Fruit fly (Drosophila melanogaster) whole organism, embryonic: ENCODE results near the gene Pde11.
A peak's percentile ranks its signal among the peaks of the same experiment; 100 is the strongest.

ENCODE experiments used
- CG10147 ChIP-seq: fragments of 200-800 bp; sonication (Bioruptor generic); optimal IDR thresholded peaks from 2 replicates; lab custom pipeline; 2019; ENCODE audit warnings: missing biosample characterization, mild to moderate bottlenecking, missing genetic modification characterization, moderate library complexity
- CG10209 ChIP-seq: fragments of 200-800 bp; sonication (Bioruptor generic); optimal IDR thresholded peaks from 3 replicates; lab custom pipeline; 2017; ENCODE audit warnings: missing biosample characterization, mild to moderate bottlenecking, missing genetic modification characterization, missing genetic modification reagents
- CG10267 ChIP-seq: fragments of 200-800 bp; sonication (Bioruptor generic); optimal IDR thresholded peaks from 2 replicates; lab custom pipeline; 2018; ENCODE audit warnings: missing biosample characterization, mild to moderate bottlenecking, missing genetic modification characterization, moderate library complexity
- CG11504 ChIP-seq: fragments of 200-800 bp; sonication (Bioruptor generic); optimal IDR thresholded peaks from 3 replicates; lab custom pipeline; 2019; ENCODE audit warnings: missing biosample characterization, mild to moderate bottlenecking, missing genetic modification characterization, moderate library complexity
- CG11695 ChIP-seq: fragments of 200-800 bp; sonication (Bioruptor generic); IDR thresholded peaks from 3 replicates; pipeline ENCODE4 v1.3.6; 2022; ENCODE audit warnings: missing biosample characterization, missing genetic modification characterization
- CG12659 ChIP-seq: fragments of 200-800 bp; sonication (Bioruptor generic); optimal IDR thresholded peaks from 3 replicates; lab custom pipeline; 2017; ENCODE audit warnings: mild to moderate bottlenecking, missing biosample characterization, missing genetic modification reagents, missing genetic modification characterization
- CG12769 ChIP-seq: fragments of 200-800 bp; sonication (Bioruptor generic); optimal IDR thresholded peaks from 2 replicates; lab custom pipeline; 2019; ENCODE audit warnings: missing biosample characterization, mild to moderate bottlenecking, missing genetic modification characterization, moderate library complexity
- CG13424 ChIP-seq: fragments of 200-800 bp; sonication (Bioruptor generic); optimal IDR thresholded peaks from 2 replicates; lab custom pipeline; 2019; ENCODE audit warnings: missing biosample characterization, mild to moderate bottlenecking, missing genetic modification characterization, moderate library complexity
- CG15269 ChIP-seq: fragments of 200-800 bp; sonication (Bioruptor generic); optimal IDR thresholded peaks from 2 replicates; lab custom pipeline; 2018; ENCODE audit warnings: missing biosample characterization, mild to moderate bottlenecking, missing genetic modification characterization, moderate library complexity
- CG15514 ChIP-seq: fragments of 200-800 bp; sonication (Bioruptor generic); optimal IDR thresholded peaks from 3 replicates; lab custom pipeline; 2017; ENCODE audit warnings: missing biosample characterization, missing genetic modification characterization, mild to moderate bottlenecking, moderate library complexity, missing genetic modification reagents
- CG1603 ChIP-seq: fragments of 200-800 bp; sonication (Bioruptor generic); optimal IDR thresholded peaks from 2 replicates; lab custom pipeline; 2019; ENCODE audit warnings: missing biosample characterization, mild to moderate bottlenecking, missing genetic modification characterization, moderate library complexity
- CG17359 ChIP-seq: fragments of 200-800 bp; sonication (Bioruptor generic); optimal IDR thresholded peaks from 3 replicates; lab custom pipeline; 2018; ENCODE audit warnings: missing biosample characterization, mild to moderate bottlenecking, missing genetic modification characterization, moderate library complexity
- CG17385 ChIP-seq: fragments of 200-800 bp; sonication (Bioruptor generic); optimal IDR thresholded peaks from 3 replicates; lab custom pipeline; 2018; ENCODE audit warnings: missing biosample characterization, mild to moderate bottlenecking, missing genetic modification characterization
- CG18599 ChIP-seq: fragments of 200-800 bp; sonication (Bioruptor generic); optimal IDR thresholded peaks from 3 replicates; lab custom pipeline; 2017; ENCODE audit warnings: missing biosample characterization, missing genetic modification characterization, mild to moderate bottlenecking, moderate library complexity, missing genetic modification reagents
- CG2199 ChIP-seq: fragments of 200-800 bp; sonication (Bioruptor generic); IDR thresholded peaks from 3 replicates; pipeline ENCODE4 v1.3.6; 2022; ENCODE audit warnings: missing biosample characterization, missing genetic modification characterization
- CG2678 ChIP-seq: fragments of 200-800 bp; sonication (Bioruptor generic); optimal IDR thresholded peaks from 3 replicates; lab custom pipeline; 2019; ENCODE audit warnings: missing biosample characterization, mild to moderate bottlenecking, missing genetic modification characterization, moderate library complexity
- CG31224 ChIP-seq: fragments of 200-800 bp; sonication (Bioruptor generic); IDR thresholded peaks from 2 replicates; pipeline ENCODE4 v1.3.6; 2022; ENCODE audit warnings: missing biosample characterization, missing genetic modification characterization
- CG31441 ChIP-seq: fragments of 200-800 bp; sonication (Bioruptor generic); IDR thresholded peaks from 2 replicates; pipeline ENCODE4 v1.3.6; 2022; ENCODE audit warnings: missing biosample characterization, missing genetic modification characterization
- CG3281 ChIP-seq: fragments of 200-800 bp; sonication (Bioruptor generic); optimal IDR thresholded peaks from 3 replicates; lab custom pipeline; 2017; ENCODE audit warnings: missing biosample characterization, mild to moderate bottlenecking, missing genetic modification characterization
- CG6683 ChIP-seq: fragments of 200-800 bp; sonication (Bioruptor generic); optimal IDR thresholded peaks from 2 replicates; lab custom pipeline; 2017; ENCODE audit warnings: missing biosample characterization, mild to moderate bottlenecking, missing genetic modification characterization, missing genetic modification reagents
- CG6689 ChIP-seq: fragments of 200-800 bp; sonication (Bioruptor generic); IDR thresholded peaks from 2 replicates; pipeline ENCODE4 v1.3.6; 2022; ENCODE audit warnings: missing biosample characterization, missing genetic modification characterization
- CG8924 ChIP-seq: fragments of 200-800 bp; optimal IDR thresholded peaks from 3 replicates; lab custom pipeline; 2019; ENCODE audit warnings: missing biosample characterization, mild to moderate bottlenecking, missing genetic modification characterization, moderate library complexity
- CG9932 ChIP-seq: fragments of 200-800 bp; sonication (Bioruptor generic); IDR thresholded peaks from 2 replicates; pipeline ENCODE4 v1.3.6; 2022; ENCODE audit warnings: missing biosample characterization, missing genetic modification characterization
- Ets65A ChIP-seq: fragments of 200-800 bp; sonication (Bioruptor generic); peaks from one replicate; lab custom pipeline; 2016; ENCODE audit warnings: missing biosample characterization, missing genetic modification characterization
- HLH3B ChIP-seq: fragments of 200-800 bp; sonication (Bioruptor generic); IDR thresholded peaks from 2 replicates; pipeline ENCODE4 v1.3.6; 2022; ENCODE audit warnings: missing biosample characterization, missing genetic modification characterization
- MESR4 ChIP-seq: fragments of 200-800 bp; sonication (Bioruptor generic); optimal IDR thresholded peaks from 2 replicates; lab custom pipeline; 2018; ENCODE audit warnings: missing biosample characterization, mild to moderate bottlenecking, missing genetic modification characterization, moderate library complexity
- Med ChIP-seq: fragments of 200-800 bp; sonication (Bioruptor generic); peaks from one replicate; lab custom pipeline; 2016; ENCODE audit warnings: missing biosample characterization, missing genetic modification characterization, mild to moderate bottlenecking, inconsistent platforms, moderate library complexity
- Oli ChIP-seq: fragments of 200-800 bp; sonication (Bioruptor generic); optimal IDR thresholded peaks from 2 replicates; lab custom pipeline; 2018; ENCODE audit warnings: missing biosample characterization, mild to moderate bottlenecking, missing genetic modification characterization, moderate library complexity
- PHDP ChIP-seq: fragments of 200-800 bp; sonication (Bioruptor generic); optimal IDR thresholded peaks from 3 replicates; lab custom pipeline; 2018; ENCODE audit warnings: missing biosample characterization, mild to moderate bottlenecking, missing genetic modification characterization, moderate library complexity
- bcd ChIP-seq: fragments of 200-800 bp; sonication (Bioruptor generic); optimal IDR thresholded peaks from 2 replicates; lab custom pipeline; 2017; ENCODE audit warnings: missing biosample characterization, mild to moderate bottlenecking, missing genetic modification characterization
- dmrt99B ChIP-seq: fragments of 200-800 bp; sonication (Bioruptor generic); optimal IDR thresholded peaks from 2 replicates; lab custom pipeline; 2018; ENCODE audit warnings: missing biosample characterization, mild to moderate bottlenecking, missing genetic modification characterization, moderate library complexity
- dpn ChIP-seq, 2 experiments: fragments of 200-800 bp; sonication (Bioruptor generic); optimal IDR thresholded peaks; 3 replicates each; lab custom pipeline; 2016; ENCODE audit warnings: missing biosample characterization in 2 of 2, missing genetic modification characterization in 2 of 2
- esg ChIP-seq: fragments of 200-800 bp; sonication (Bioruptor generic); conservative IDR thresholded peaks from 2 replicates; pipeline ENCODE4 v1.3.6; 2022; ENCODE audit warnings: missing biosample characterization, missing genetic modification characterization
- gem ChIP-seq: fragments of 200-800 bp; sonication (Bioruptor generic); optimal IDR thresholded peaks from 2 replicates; lab custom pipeline; 2019; ENCODE audit warnings: missing biosample characterization, mild to moderate bottlenecking, missing genetic modification characterization, moderate library complexity
- grau ChIP-seq: fragments of 200-800 bp; optimal IDR thresholded peaks from 3 replicates; lab custom pipeline; 2019; ENCODE audit warnings: missing biosample characterization, mild to moderate bottlenecking, missing genetic modification characterization, moderate library complexity
- ind ChIP-seq: fragments of 200-800 bp; sonication (Bioruptor generic); optimal IDR thresholded peaks from 3 replicates; lab custom pipeline; 2016; ENCODE audit warnings: missing biosample characterization, missing genetic modification characterization
- lmd ChIP-seq: fragments of 200-800 bp; sonication (Bioruptor generic); IDR thresholded peaks from 2 replicates; pipeline ENCODE4 v1.3.6; 2022; ENCODE audit warnings: missing biosample characterization, missing genetic modification characterization
- mirr ChIP-seq: fragments of 200-800 bp; sonication (Bioruptor generic); optimal IDR thresholded peaks from 3 replicates; lab custom pipeline; 2018; ENCODE audit warnings: missing biosample characterization, mild to moderate bottlenecking, missing genetic modification characterization
- nmo ChIP-seq: fragments of 200-800 bp; sonication (Bioruptor generic); optimal IDR thresholded peaks from 2 replicates; lab custom pipeline; 2018; ENCODE audit warnings: missing biosample characterization, mild to moderate bottlenecking, missing genetic modification characterization, moderate library complexity
- org-1 ChIP-seq: fragments of 200-800 bp; sonication (Bioruptor generic); optimal IDR thresholded peaks from 2 replicates; lab custom pipeline; 2017; ENCODE audit warnings: missing biosample characterization, missing genetic modification characterization
- otp ChIP-seq: fragments of 200-800 bp; sonication (Bioruptor generic); IDR thresholded peaks from 3 replicates; pipeline ENCODE4, ENCODE4 v1.3.6; 2022; ENCODE audit warnings: missing biosample characterization, missing genetic modification characterization
- phol ChIP-seq: fragments of 200-800 bp; sonication (Bioruptor generic); optimal IDR thresholded peaks from 3 replicates; lab custom pipeline; 2018; ENCODE audit warnings: missing biosample characterization, mild to moderate bottlenecking, missing genetic modification characterization, moderate library complexity
- prd ChIP-seq, 3 experiments: fragments of >200 bp in 2 of 3; fragments of 200-800 bp in 1 of 3; sonication (Bioruptor generic) in 1 of 3; optimal IDR thresholded peaks in 2 of 3; IDR thresholded peaks in 1 of 3; 2 replicates in 2 of 3; 3 replicates in 1 of 3; pipeline versions ENCODE4 v1.3.6 to Lab custom; 2017 to 2022; ENCODE audit warnings: missing biosample characterization in 1 of 3, missing genetic modification characterization in 1 of 3
- ro ChIP-seq: fragments of 200-800 bp; sonication (Bioruptor generic); IDR thresholded peaks from 2 replicates; pipeline ENCODE4 v1.3.6; 2022; ENCODE audit warnings: missing biosample characterization, missing genetic modification characterization
- row ChIP-seq: fragments of 200-800 bp; sonication (Bioruptor generic); IDR thresholded peaks from 3 replicates; pipeline ENCODE4 v1.3.6; 2022; ENCODE audit warnings: missing biosample characterization, missing genetic modification characterization
- scrt ChIP-seq: fragments of 200-800 bp; sonication (Bioruptor generic); optimal IDR thresholded peaks from 2 replicates; lab custom pipeline; 2018; ENCODE audit warnings: missing biosample characterization, mild to moderate bottlenecking, missing genetic modification characterization, moderate library complexity
- ttk ChIP-seq: fragments of 200-800 bp; sonication (Bioruptor generic); IDR thresholded peaks from 2 replicates; pipeline ENCODE4 v2.1.2; 2022; ENCODE audit warnings: missing biosample characterization, missing genetic modification characterization
- zen ChIP-seq: fragments of 200-800 bp; sonication (Bioruptor generic); optimal IDR thresholded peaks from 3 replicates; lab custom pipeline; 2018; ENCODE audit warnings: missing biosample characterization, mild to moderate bottlenecking, missing genetic modification characterization, moderate library complexity

Pde11 gene

dm6 chr2L:18548753-18549152 lies 41.4 kb downstream of the Pde11 start:
- TF ChIP-seq otp = no peak
- TF ChIP-seq Oli (tag; lab: Kevin White, UChicago) = peak; percentile 18
- TF ChIP-seq org-1 (GFP tag; lab: Kevin White, UChicago) = peak; percentile 20
- peak; percentile 54 for TF ChIP-seq PHDP (tag; lab: Kevin White, UChicago)
- TF ChIP-seq nmo (GFP tag; lab: Kevin White, UChicago) = peak; percentile 37
- TF ChIP-seq HLH3B = peak; percentile 47
- peak; percentile 20 for TF ChIP-seq ind (GFP tag; lab: Kevin White, UChicago)
- peak; percentile 7 for TF ChIP-seq CG10209 (GFP tag; lab: Kevin White, UChicago)
- TF ChIP-seq lmd (GFP tag; lab: Robert Waterston, UW) = peak; percentile 31; the same call in 1 of the 2 replicates
- peak; percentile 57 for TF ChIP-seq CG15269 (tag; lab: Kevin White, UChicago)
- peak; percentile 40 for TF ChIP-seq esg (GFP tag; lab: Robert Waterston, UW)
- peak; percentile 61 for TF ChIP-seq CG2678 (tag; lab: Kevin White, UChicago)
- peak; percentile 13 for TF ChIP-seq CG12659 (GFP tag; lab: Kevin White, UChicago)
- peak; percentile 21 for TF ChIP-seq CG10147
- TF ChIP-seq CG1603 (tag; lab: Kevin White, UChicago) = no peak
- peak; percentile 44 for TF ChIP-seq CG11504 (tag; lab: Kevin White, UChicago)
- TF ChIP-seq CG17385 = peak; percentile 16
- TF ChIP-seq MESR4 = no peak
- TF ChIP-seq CG12769 = peak; percentile 42
- peak; percentile 42 for TF ChIP-seq CG3281 (GFP tag; lab: Kevin White, UChicago)
- peak; percentile 3 for TF ChIP-seq mirr
- peak; percentile 66 for TF ChIP-seq dmrt99B (tag; lab: Kevin White, UChicago)
- peak; percentile 19; the same call in 1 of the 2 replicates for TF ChIP-seq CG31224
- no peak for TF ChIP-seq prd (optimal IDR thresholded peaks at IDR 0.05; lab: Kevin White, UChicago)
- TF ChIP-seq prd (GFP tag; IDR thresholded peaks at IDR 0.05; lab: Robert Waterston, UW) = 0 out of 3 replicates have a peak, but pooled peaks have one; percentile 24
- TF ChIP-seq scrt = peak; percentile 5
- TF ChIP-seq dpn (GFP tag; optimal IDR thresholded peaks at IDR 0.05; lab: Kevin White, UChicago) = peak in 1 of 2 experiments; percentile 25
- TF ChIP-seq CG6683 (GFP tag; lab: Kevin White, UChicago) = peak; percentile 1
- TF ChIP-seq row (GFP tag; lab: Robert Waterston, UW) = peak; percentile 70
- TF ChIP-seq ro (GFP tag; lab: Robert Waterston, UW) = no peak
- peak; percentile 65 for TF ChIP-seq Ets65A (GFP tag; lab: Kevin White, UChicago)
- TF ChIP-seq CG6689 (GFP tag; lab: Robert Waterston, UW) = peak; percentile 40; the same call in 1 of the 2 replicates
- TF ChIP-seq bcd (GFP tag; lab: Kevin White, UChicago) = peak; percentile 18
- TF ChIP-seq CG17359 = peak; percentile 20
- TF ChIP-seq phol = peak; percentile 29
- peak; percentile 8 for TF ChIP-seq CG15514 (GFP tag; lab: Kevin White, UChicago)
- 0 out of 3 replicates have a peak, but pooled peaks have one; percentile 54 for TF ChIP-seq CG2199 (GFP tag; lab: Robert Waterston, UW)
- TF ChIP-seq grau = peak; percentile 61
- TF ChIP-seq CG10267 (tag; lab: Kevin White, UChicago) = peak; percentile 18
- TF ChIP-seq Med (GFP tag; lab: Kevin White, UChicago) = peak; percentile 10
- 0 out of 3 replicates have a peak, but pooled peaks have one; percentile 17 for TF ChIP-seq CG11695
- no peak for TF ChIP-seq CG9932 (GFP tag; lab: Robert Waterston, UW)
- TF ChIP-seq CG8924 = peak; percentile 32
- peak; percentile 70 for TF ChIP-seq gem (tag; lab: Kevin White, UChicago)
- peak; percentile 36; the same call in 1 of the 2 replicates for TF ChIP-seq CG31441 (GFP tag; lab: Robert Waterston, UW)
- TF ChIP-seq CG18599 (GFP tag; lab: Kevin White, UChicago) = peak; percentile 63
- TF ChIP-seq zen (tag; lab: Kevin White, UChicago) = no peak
- TF ChIP-seq ttk (GFP tag; lab: Robert Waterston, UW) = 0 out of 2 replicates have a peak, but pooled peaks have one; percentile 10
- TF ChIP-seq CG13424 (tag; lab: Kevin White, UChicago) = peak; percentile 46
